Fruit fly (Drosophila melanogaster): ENCODE measurements around the gene CG5906.

The CG5906 gene

DNA sequence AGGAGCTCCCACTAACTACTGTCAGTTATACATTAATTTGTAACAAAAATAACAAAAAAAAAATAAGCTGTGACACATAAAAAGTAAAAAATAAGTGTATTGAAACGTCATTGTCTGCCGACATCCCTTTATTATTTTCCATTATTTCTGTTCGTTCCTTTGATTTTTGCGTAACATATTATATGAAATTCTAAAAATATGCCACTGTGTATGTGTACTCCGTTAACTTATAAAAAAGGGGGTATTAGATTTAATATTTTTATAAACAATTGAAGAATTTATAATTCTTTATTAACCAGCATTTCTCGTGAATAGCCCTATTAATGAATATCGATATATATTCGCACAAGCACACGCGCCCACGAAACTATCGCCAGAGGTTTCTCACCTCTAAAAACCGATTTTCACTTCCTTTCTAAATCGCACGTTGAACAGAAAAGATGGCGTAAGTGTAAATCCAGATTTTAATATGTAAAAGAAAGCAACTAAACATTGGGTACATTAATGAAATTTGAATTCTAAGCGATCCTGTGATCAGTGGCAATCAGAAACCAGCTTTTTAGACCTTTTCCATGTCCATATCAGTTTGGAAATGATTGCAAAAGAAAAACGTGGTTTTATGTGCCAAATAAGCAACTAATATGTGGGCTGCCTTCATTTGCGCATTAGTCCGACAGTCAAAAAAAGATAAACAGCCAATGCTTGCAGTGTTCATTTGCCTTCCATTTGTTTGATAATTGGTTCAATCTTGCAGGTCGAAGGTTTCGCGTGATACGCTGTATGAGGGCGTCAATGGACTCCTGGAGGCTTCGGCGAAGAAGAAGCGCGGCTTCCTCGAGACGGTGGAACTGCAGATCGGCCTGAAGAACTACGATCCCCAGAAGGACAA lies 48.4 kb downstream of the CG5906 start, which contains the start of gene RpL10Ab (continued):
- TF ChIP-seq CG15073 (GFP tag; optimal IDR thresholded peaks at IDR 0.05) (no peak), chif (GFP tag; optimal IDR thresholded peaks at IDR 0.05) (peak in 1 of 2 experiments; percentile 17), CG14965 (GFP tag; optimal IDR thresholded peaks at IDR 0.05; ENCODE audit: borderline replicate concordance) (no peak), cwo (GFP tag; optimal IDR thresholded peaks at IDR 0.05) (no peak), CG7271 (tag; optimal IDR thresholded peaks at IDR 0.05) (peak; percentile 75), amos (GFP tag; IDR thresholded peaks at IDR 0.05; ENCODE audit: partially characterized antibody) (peak; percentile 94), mirr (GFP tag; optimal IDR thresholded peaks at IDR 0.05) (peak; percentile 57), CG17568 (GFP tag; optimal IDR thresholded peaks at IDR 0.05) (peak; percentile 56), ara (GFP tag; IDR thresholded peaks at IDR 0.05) (no peak), grau (tag; optimal IDR thresholded peaks at IDR 0.05) (peak; percentile 48), Awh (GFP tag; IDR thresholded peaks at IDR 0.05) (peak; percentile 54; the same call in 1 of the 2 replicates), B-H1 (GFP tag; IDR thresholded peaks at IDR 0.05) (peak; percentile 9; the same call in 1 of the 3 replicates), CG17829 (tag; optimal IDR thresholded peaks at IDR 0.05) (peak; percentile 63), Mad (GFP tag; optimal IDR thresholded peaks at IDR 0.05) (peak; percentile 7), tup (GFP tag; optimal IDR thresholded peaks at IDR 0.05) (no peak), pros (GFP tag; optimal IDR thresholded peaks at IDR 0.05) (no peak), z (GFP tag; IDR thresholded peaks at IDR 0.05) (no peak)

DNA sequence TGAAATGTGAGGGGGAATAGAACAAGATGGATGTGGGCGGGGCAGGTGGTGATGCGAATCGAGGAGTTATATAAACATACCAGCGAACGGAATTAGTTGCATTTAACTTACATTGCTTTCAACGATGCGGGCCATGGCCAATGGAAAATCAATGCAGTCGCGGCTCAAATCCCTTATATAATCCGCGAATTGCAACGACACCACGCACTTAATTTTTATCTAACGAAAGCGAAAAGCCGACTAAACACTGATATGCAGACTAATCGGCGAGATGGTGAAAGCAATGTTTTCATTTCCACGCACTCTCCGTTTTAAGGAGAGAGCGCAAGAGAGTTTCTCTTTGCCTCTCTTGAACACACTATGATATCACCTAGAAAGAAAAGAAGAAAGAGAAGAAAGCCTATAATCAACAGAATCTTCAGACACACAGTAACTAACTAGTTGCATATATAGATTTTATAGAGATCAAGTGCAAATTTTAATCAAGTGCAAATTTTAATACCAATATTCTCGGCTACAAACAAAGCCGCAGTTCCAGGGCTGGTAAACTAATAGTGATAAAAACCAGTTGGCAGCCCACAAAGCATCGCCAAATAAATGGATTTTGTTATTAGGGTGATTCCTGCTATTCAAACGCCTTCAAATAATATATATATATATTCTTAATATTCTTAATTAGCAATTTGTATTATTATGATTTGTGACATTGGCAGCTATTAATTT lies 49.2 kb downstream of the CG5906 start, which contains the start of the genes CG11597 and CG5946:
Gene CG11597, minus strand, starts transcription at position 553 of the 723 bp plus-strand sequence.
Gene CG5946, minus strand, starts transcription at position 553 of the 723 bp plus-strand sequence.
- 0 out of 3 replicates have a peak, but pooled peaks have one; percentile 49 for TF ChIP-seq zfh1 (GFP tag; IDR thresholded peaks at IDR 0.05)
- peak; percentile 27 for TF ChIP-seq mam (GFP tag; optimal IDR thresholded peaks at IDR 0.05)
- peak; percentile 27 for TF ChIP-seq wek (GFP tag; optimal IDR thresholded peaks at IDR 0.05)
- peak; percentile 27 for TF ChIP-seq phol (tag; optimal IDR thresholded peaks at IDR 0.05)
- TF ChIP-seq CG14860 (GFP tag; IDR thresholded peaks at IDR 0.05; ENCODE audit: partially characterized antibody): no peak
- TF ChIP-seq Myb (GFP tag; optimal IDR thresholded peaks at IDR 0.05): no peak
- TF ChIP-seq pros (GFP tag; optimal IDR thresholded peaks at IDR 0.05): peak; percentile 2
- no peak for TF ChIP-seq CG4854 (GFP tag; optimal IDR thresholded peaks at IDR 0.05)
- TF ChIP-seq TFAM (GFP tag; optimal IDR thresholded peaks at IDR 0.05): no peak
- TF ChIP-seq CG2889 (GFP tag; IDR thresholded peaks at IDR 0.05): 0 out of 3 replicates have a peak, but pooled peaks have one; percentile 25
- no peak for TF ChIP-seq fu2 (GFP tag; optimal IDR thresholded peaks at IDR 0.05)
- no peak for TF ChIP-seq CG4730 (GFP tag; IDR thresholded peaks at IDR 0.05)
- TF ChIP-seq sima (GFP tag; optimal IDR thresholded peaks at IDR 0.05): no peak
- no peak for TF ChIP-seq CG6254 (GFP tag; optimal IDR thresholded peaks at IDR 0.05)
- TF ChIP-seq Taf1 (GFP tag; IDR thresholded peaks at IDR 0.05): no peak
- TF ChIP-seq Blimp-1 (GFP tag; optimal IDR thresholded peaks at IDR 0.05): peak; percentile 76
- TF ChIP-seq vfl (GFP tag; optimal IDR thresholded peaks at IDR 0.05): no peak
- peak; percentile 87 for TF ChIP-seq CG7928 (GFP tag; optimal IDR thresholded peaks at IDR 0.05)
- TF ChIP-seq ato (GFP tag; IDR thresholded peaks at IDR 0.05; ENCODE audit: partially characterized antibody): no peak
- 0 out of 2 replicates have a peak, but pooled peaks have one; percentile 6 for TF ChIP-seq Rfx (GFP tag; IDR thresholded peaks at IDR 0.05)
- no peak for TF ChIP-seq CG2678 (tag; optimal IDR thresholded peaks at IDR 0.05)
- no peak for TF ChIP-seq jing (GFP tag; optimal IDR thresholded peaks at IDR 0.05)
- no peak for TF ChIP-seq Mes4 (GFP tag; optimal IDR thresholded peaks at IDR 0.05)
- TF ChIP-seq bbx (GFP tag; IDR thresholded peaks at IDR 0.05; ENCODE audit: partially characterized antibody): peak; percentile 50
- TF ChIP-seq CG13775 (GFP tag; optimal IDR thresholded peaks at IDR 0.05): no peak
- peak; percentile 20; the same call in 1 of the 2 replicates for TF ChIP-seq Bgb (GFP tag; IDR thresholded peaks at IDR 0.05; ENCODE audit: partially characterized antibody)
- TF ChIP-seq Fer3 (tag; optimal IDR thresholded peaks at IDR 0.05): no peak
- no peak for TF ChIP-seq CG11723 (GFP tag; optimal IDR thresholded peaks at IDR 0.05)
- TF ChIP-seq Sry-β (GFP tag; optimal IDR thresholded peaks at IDR 0.05): no peak
